Fruit fly (Drosophila melanogaster): Measurements from ENCODE around the gene CG8673.

DNA sequence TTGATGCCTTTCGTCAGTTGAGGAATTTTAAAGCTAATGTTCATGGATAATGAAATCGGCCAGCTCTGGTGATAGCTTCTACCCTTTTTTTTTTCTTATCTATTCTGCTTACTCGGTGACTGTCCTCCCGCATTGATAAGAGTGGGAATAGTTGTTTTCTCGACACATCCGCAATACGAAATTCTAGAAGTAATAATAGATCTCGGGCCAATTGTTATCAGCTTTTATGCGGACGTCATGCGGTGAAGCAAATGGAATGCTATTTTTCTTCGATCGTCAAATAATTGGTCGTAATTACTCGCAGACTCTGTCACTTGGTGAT, 36.7 kb upstream of the CG8673 start:
- TF ChIP-seq CG8632 (GFP tag; optimal IDR thresholded peaks at IDR 0.05): no peak
- TF ChIP-seq Lpt (GFP tag; optimal IDR thresholded peaks at IDR 0.05): no peak
- no peak for TF ChIP-seq CG8319 (GFP tag; optimal IDR thresholded peaks at IDR 0.05)
- no peak for TF ChIP-seq vri (GFP tag; optimal IDR thresholded peaks at IDR 0.05)
- no peak for TF ChIP-seq eg (GFP tag; IDR thresholded peaks at IDR 0.05)
- no peak for TF ChIP-seq Hr39 (GFP tag; optimal IDR thresholded peaks at IDR 0.05)
- TF ChIP-seq fkh (GFP tag; optimal IDR thresholded peaks at IDR 0.05): no peak
- no peak for TF ChIP-seq CG3032 (tag; optimal IDR thresholded peaks at IDR 0.05)

Measured in whole organism, prepupa.